Fruit fly (Drosophila melanogaster) whole organism, embryonic: ENCODE measurements around the gene dysf.

Source experiments
- CG2116 ChIP-seq: fragments of 200-800 bp; sonication (Bioruptor generic); optimal IDR thresholded peaks from 3 replicates; lab custom pipeline; 2018; ENCODE audit warnings: missing biosample characterization, mild to moderate bottlenecking, missing genetic modification characterization
- CG4707 ChIP-seq: fragments of 200-800 bp; sonication (Bioruptor generic); optimal IDR thresholded peaks from 2 replicates; lab custom pipeline; 2018; ENCODE audit warnings: missing biosample characterization, mild to moderate bottlenecking, missing genetic modification characterization, moderate library complexity
- Dek ChIP-seq: fragments of 200-800 bp; sonication (Bioruptor generic); optimal IDR thresholded peaks from 3 replicates; lab custom pipeline; 2019; ENCODE audit warnings: missing biosample characterization, mild to moderate bottlenecking, missing genetic modification characterization, moderate library complexity
- Dref ChIP-seq: fragments of 200-800 bp; sonication (Bioruptor generic); IDR thresholded peaks from 2 replicates; pipeline ENCODE4 v1.3.6; 2022; ENCODE audit warnings: missing biosample characterization, missing genetic modification characterization
- MBD-R2 ChIP-seq: fragments of 200-800 bp; sonication (Bioruptor generic); IDR thresholded peaks from 2 replicates; pipeline ENCODE4 v1.3.6; 2022; ENCODE audit warnings: missing biosample characterization, missing genetic modification characterization
- PHDP ChIP-seq: fragments of 200-800 bp; sonication (Bioruptor generic); optimal IDR thresholded peaks from 3 replicates; lab custom pipeline; 2018; ENCODE audit warnings: missing biosample characterization, mild to moderate bottlenecking, missing genetic modification characterization, moderate library complexity
- bigmax ChIP-seq: fragments of 200-800 bp; sonication (Bioruptor generic); optimal IDR thresholded peaks from 2 replicates; lab custom pipeline; 2018; ENCODE audit warnings: missing biosample characterization, mild to moderate bottlenecking, missing genetic modification characterization
- insv ChIP-seq, 2 experiments: fragments of 200-800 bp; sonication (Bioruptor generic); optimal IDR thresholded peaks; 3 replicates each; lab custom pipeline; 2016 to 2018; ENCODE audit warnings: missing biosample characterization in 2 of 2, missing genetic modification characterization in 2 of 2
- ssp ChIP-seq: fragments of 200-800 bp; sonication (Bioruptor generic); IDR thresholded peaks from 2 replicates; pipeline ENCODE4 v1.3.6; 2022; ENCODE audit warnings: missing biosample characterization, missing genetic modification characterization
- usp ChIP-seq: fragments of >200 bp; optimal IDR thresholded peaks from 2 replicates; lab custom pipeline; 2017; ENCODE audit warnings: missing biosample characterization, missing genetic modification characterization
- wek ChIP-seq: fragments of 200-800 bp; sonication (Bioruptor generic); optimal IDR thresholded peaks from 3 replicates; lab custom pipeline; 2018; ENCODE audit warnings: missing biosample characterization, mild to moderate bottlenecking, missing genetic modification characterization, moderate library complexity

dm6 chr3R:26106595-26107152 lies 8.2 kb upstream of the dysf start, which contains the start of gene Cipc:
- TF ChIP-seq Dek: peak; percentile 83
- peak; percentile 17; the same call in 1 of the 2 replicates for TF ChIP-seq MBD-R2 (GFP tag; lab: Robert Waterston, UW)
- TF ChIP-seq PHDP: peak; percentile 87
- peak in 1 of 2 experiments; percentile 38 for TF ChIP-seq insv (GFP tag; optimal IDR thresholded peaks at IDR 0.05; lab: Kevin White, UChicago)
- TF ChIP-seq ssp (GFP tag; lab: Robert Waterston, UW): no peak
- TF ChIP-seq CG2116 (GFP tag; lab: Kevin White, UChicago): peak; percentile 15
- TF ChIP-seq usp (GFP tag; lab: Kevin White, UChicago): no peak
- TF ChIP-seq wek (GFP tag; lab: Kevin White, UChicago): no peak
- no peak for TF ChIP-seq bigmax
- TF ChIP-seq Dref: 0 out of 2 replicates have a peak, but pooled peaks have one; percentile 34
- no peak for TF ChIP-seq CG4707
